Worm (Caenorhabditis elegans): ENCODE data around the gene smf-3.

DNA sequence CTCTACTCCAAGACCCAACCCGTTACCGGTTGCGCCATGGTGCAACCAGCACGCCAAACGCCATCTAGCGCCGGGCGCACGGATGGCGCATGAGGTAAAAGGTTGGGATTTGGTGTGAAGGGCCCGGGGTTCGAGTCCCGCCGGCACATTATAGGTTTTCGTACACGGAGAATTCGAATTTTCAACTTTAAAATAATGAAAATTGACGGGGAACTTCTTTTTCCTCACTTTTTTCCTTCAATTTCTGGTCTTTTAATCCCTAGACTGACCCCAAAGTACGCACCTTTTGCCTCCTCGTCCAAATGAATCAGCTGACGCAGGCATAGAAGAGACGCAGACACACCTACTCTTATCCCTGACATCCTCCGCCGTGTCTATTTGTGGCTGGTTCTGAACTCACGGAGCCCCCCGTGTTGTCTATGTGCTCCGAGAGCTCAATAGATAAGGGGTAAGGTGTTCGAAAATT lies 15.1 kb upstream of the smf-3 start:
- TF ChIP-seq unc-62 (GFP tag; optimal IDR thresholded peaks at IDR 0.05): no peak
- TF ChIP-seq snpc-4 (tag; optimal IDR thresholded peaks at IDR 0.05): no peak
- no peak for TF ChIP-seq nhr-76 (tag; optimal IDR thresholded peaks at IDR 0.05)
- TF ChIP-seq blmp-1 (tag; optimal IDR thresholded peaks at IDR 0.05): no peak
- TF ChIP-seq ceh-39 (tag; optimal IDR thresholded peaks at IDR 0.05): no peak
- no peak for TF ChIP-seq ces-1 (GFP tag; optimal IDR thresholded peaks at IDR 0.05)

All from whole organism, mixed stage, embryonic.